Worm (Caenorhabditis elegans) whole organism, young adult: ENCODE measurements around the gene gpx-3.

Experiments
- B0019.2 ChIP-seq: fragments of 200-800 bp; sonication (Bioruptor generic); conservative IDR thresholded peaks from 2 replicates; pipeline ENCODE4 v1.3.6; 2022; ENCODE audit warnings: missing genetic modification reagents, missing genetic modification characterization, missing compliant biosample characterization
- B0336.3 ChIP-seq: fragments of 200-800 bp; sonication (Bioruptor generic); IDR thresholded peaks from 2 replicates; pipeline ENCODE4 v1.3.6; 2022; ENCODE audit warnings: missing genetic modification characterization, missing compliant biosample characterization
- D2030.7 ChIP-seq: fragments of 200-800 bp; sonication (Bioruptor generic); IDR thresholded peaks from 2 replicates; pipeline ENCODE4 v1.3.6; 2022; ENCODE audit warnings: missing genetic modification reagents, missing genetic modification characterization, missing compliant biosample characterization
- F55B11.4 ChIP-seq: sonication (generic microtip); optimal IDR thresholded peaks from 2 replicates; lab custom pipeline; 2016; ENCODE audit warnings: missing compliant biosample characterization, missing genetic modification characterization, borderline replicate concordance; ENCODE audit not compliant: insufficient read depth
- Y53G8AR.9 ChIP-seq: fragments of 200-800 bp; sonication (Bioruptor generic); conservative IDR thresholded peaks from 2 replicates; pipeline ENCODE4 v1.3.6; 2022; ENCODE audit warnings: missing genetic modification reagents, missing genetic modification characterization, missing compliant biosample characterization
- Y67H2A.10 ChIP-seq: fragments of 200-800 bp; sonication (Bioruptor generic); conservative IDR thresholded peaks from 2 replicates; pipeline ENCODE4 v1.3.6; 2022; ENCODE audit warnings: missing genetic modification reagents, missing genetic modification characterization, missing compliant biosample characterization
- Y79H2A.3 ChIP-seq: fragments of 200-800 bp; sonication (Bioruptor generic); conservative IDR thresholded peaks from 2 replicates; pipeline ENCODE4 v1.3.6; 2022; ENCODE audit warnings: missing genetic modification reagents, missing genetic modification characterization, missing compliant biosample characterization
- Y95B8A.8 ChIP-seq: fragments of 200-800 bp; sonication (Bioruptor generic); IDR thresholded peaks from 2 replicates; pipeline ENCODE4 v1.3.6; 2022; ENCODE audit warnings: missing genetic modification reagents, missing genetic modification characterization, missing compliant biosample characterization
- akir-1 ChIP-seq: fragments of 200-800 bp; sonication (Bioruptor generic); optimal IDR thresholded peaks from 2 replicates; lab custom pipeline; 2018; ENCODE audit warnings: mild to moderate bottlenecking, missing genetic modification characterization, moderate library complexity, missing compliant biosample characterization
- aptf-3 ChIP-seq: fragments of 200-800 bp; sonication (Bioruptor generic); IDR thresholded peaks from 2 replicates; pipeline ENCODE4 v1.3.6; 2022; ENCODE audit warnings: missing genetic modification characterization, missing compliant biosample characterization
- attf-5 ChIP-seq: fragments of 200-800 bp; sonication (Bioruptor generic); optimal IDR thresholded peaks from 2 replicates; lab custom pipeline; 2018; ENCODE audit warnings: mild to moderate bottlenecking, missing genetic modification characterization, missing compliant biosample characterization
- cebp-1 ChIP-seq, 2 experiments: fragments of 200-800 bp in 1 of 2; sonication (Bioruptor generic) in 1 of 2; sonication (generic microtip) in 1 of 2; IDR thresholded peaks in 1 of 2; optimal IDR thresholded peaks in 1 of 2; 2 replicates each; pipeline versions ENCODE4 v1.3.6 to Lab custom; 2017 to 2022; ENCODE audit warnings: missing compliant biosample characterization in 2 of 2, missing genetic modification characterization in 2 of 2, mild to moderate bottlenecking in 1 of 2, missing genetic modification reagents in 1 of 2, moderate library complexity in 1 of 2
- ceh-100 ChIP-seq: fragments of 200-800 bp; sonication (Bioruptor generic); IDR thresholded peaks from 2 replicates; pipeline ENCODE4 v1.3.6; 2022; ENCODE audit warnings: missing genetic modification reagents, missing genetic modification characterization, missing compliant biosample characterization
- ceh-91 ChIP-seq: fragments of 200-800 bp; sonication (Bioruptor generic); IDR thresholded peaks from 2 replicates; pipeline ENCODE4 v1.3.6; 2022; ENCODE audit warnings: missing genetic modification reagents, missing genetic modification characterization, missing compliant biosample characterization
- dox-1 ChIP-seq: fragments of 200-800 bp; sonication (Bioruptor generic); IDR thresholded peaks from 2 replicates; pipeline ENCODE4 v1.3.6; 2022; ENCODE audit warnings: missing genetic modification reagents, missing genetic modification characterization, missing compliant biosample characterization
- egl-44 ChIP-seq: fragments of 200-800 bp; sonication (Bioruptor generic); IDR thresholded peaks from 2 replicates; pipeline ENCODE4 v1.3.6; 2022; ENCODE audit warnings: missing genetic modification reagents, missing genetic modification characterization, missing compliant biosample characterization
- egrh-3 ChIP-seq: fragments of 200-800 bp; sonication (Bioruptor generic); IDR thresholded peaks from 2 replicates; pipeline ENCODE4 v1.3.6; 2022; ENCODE audit warnings: missing genetic modification reagents, missing genetic modification characterization, missing compliant biosample characterization
- gei-17 ChIP-seq: fragments of 200-800 bp; sonication (Bioruptor generic); optimal IDR thresholded peaks from 2 replicates; lab custom pipeline; 2018; ENCODE audit warnings: mild to moderate bottlenecking, missing genetic modification characterization, missing compliant biosample characterization
- hrde-1 ChIP-seq: sonication (generic microtip); optimal IDR thresholded peaks from 2 replicates; lab custom pipeline; 2016; ENCODE audit warnings: missing genetic modification characterization, mild to moderate bottlenecking, missing compliant biosample characterization, moderate library complexity, missing genotype, missing genetic modification reagents, borderline replicate concordance
- hsf-1 ChIP-seq: fragments of 200-800 bp; sonication (Bioruptor generic); IDR thresholded peaks from 2 replicates; pipeline ENCODE4 v1.3.6; 2022; ENCODE audit warnings: missing genetic modification reagents, missing genetic modification characterization, missing compliant biosample characterization
- lag-1 ChIP-seq: fragments of 200-800 bp; sonication (Bioruptor generic); IDR thresholded peaks from 2 replicates; pipeline ENCODE4 v1.3.6; 2022; ENCODE audit warnings: missing genetic modification reagents, missing genetic modification characterization, missing compliant biosample characterization
- lin-40 ChIP-seq: sonication (generic microtip); optimal IDR thresholded peaks from 2 replicates; lab custom pipeline; 2016; ENCODE audit warnings: missing genetic modification characterization, mild to moderate bottlenecking, missing compliant biosample characterization, missing genotype, missing genetic modification reagents
- lsl-1 ChIP-seq: fragments of 200-800 bp; sonication (Bioruptor generic); optimal IDR thresholded peaks from 2 replicates; lab custom pipeline; 2018; ENCODE audit warnings: mild to moderate bottlenecking, missing genetic modification characterization, moderate library complexity, missing compliant biosample characterization
- madf-10 ChIP-seq: sonication (generic microtip); optimal IDR thresholded peaks from 2 replicates; lab custom pipeline; 2016; ENCODE audit warnings: mild to moderate bottlenecking, missing genetic modification characterization, missing compliant biosample characterization
- madf-3 ChIP-seq: fragments of 200-800 bp; sonication (Bioruptor generic); IDR thresholded peaks from 2 replicates; pipeline ENCODE4 v1.3.6; 2022; ENCODE audit warnings: missing genetic modification reagents, missing genetic modification characterization, missing compliant biosample characterization
- mxl-1 ChIP-seq: sonication (generic microtip); optimal IDR thresholded peaks from 2 replicates; lab custom pipeline; 2016; ENCODE audit warnings: missing genetic modification characterization, missing compliant biosample characterization
- nfya-2 ChIP-seq: fragments of 200-800 bp; sonication (Bioruptor generic); IDR thresholded peaks from 2 replicates; pipeline ENCODE4 v1.3.6; 2022; ENCODE audit warnings: missing genetic modification reagents, missing genetic modification characterization, missing compliant biosample characterization
- nhr-80 ChIP-seq: sonication (generic microtip); optimal IDR thresholded peaks from 2 replicates; lab custom pipeline; 2016; ENCODE audit warnings: missing genetic modification characterization, missing compliant biosample characterization
- pbrm-1 ChIP-seq: fragments of 200-800 bp; sonication (Bioruptor generic); IDR thresholded peaks from 2 replicates; pipeline ENCODE4 v1.3.6; 2022; ENCODE audit warnings: missing genetic modification reagents, missing genetic modification characterization, missing compliant biosample characterization
- pha-4 ChIP-seq: fragments of 150-350 bp; sonication (generic microtip); optimal IDR thresholded peaks from 2 replicates; lab custom pipeline; 2014; ENCODE audit warnings: missing biosample characterization, missing genetic modification reagents, missing genetic modification characterization
- rcor-1 ChIP-seq: fragments of 200-800 bp; sonication (Bioruptor generic); IDR thresholded peaks from 2 replicates; pipeline ENCODE4 v1.3.6; 2022; ENCODE audit warnings: missing genetic modification reagents, missing genetic modification characterization, missing compliant biosample characterization
- repo-1 ChIP-seq: sonication (generic microtip); optimal IDR thresholded peaks from 2 replicates; lab custom pipeline; 2017; ENCODE audit warnings: mild to moderate bottlenecking, missing genetic modification characterization, missing compliant biosample characterization
- rpc-1 ChIP-seq, 2 experiments: fragments of 150-350 bp in 1 of 2; sonication (generic microtip) in 1 of 2; optimal IDR thresholded peaks; 2 replicates each; lab custom pipeline; 2014 to 2018; ENCODE audit warnings: missing biosample characterization in 1 of 2, missing genetic modification characterization in 1 of 2, missing genetic modification reagents in 1 of 2, missing genotype in 1 of 2
- sea-2 ChIP-seq: fragments of 200-800 bp; sonication (Bioruptor generic); IDR thresholded peaks from 2 replicates; pipeline ENCODE4 v1.3.6; 2022; ENCODE audit warnings: missing genetic modification characterization, missing compliant biosample characterization
- somi-1 ChIP-seq: fragments of 200-800 bp; sonication (Bioruptor generic); optimal IDR thresholded peaks from 2 replicates; lab custom pipeline; 2018; ENCODE audit warnings: mild to moderate bottlenecking, missing genetic modification characterization, missing compliant biosample characterization
- tbp1 ChIP-seq: fragments of 200-800 bp; sonication (Bioruptor generic); optimal IDR thresholded peaks from 2 replicates; lab custom pipeline; 2018; ENCODE audit warnings: mild to moderate bottlenecking, missing genetic modification characterization, missing compliant biosample characterization
- tbx-9 ChIP-seq: sonication (generic microtip); optimal IDR thresholded peaks from 2 replicates; lab custom pipeline; 2016; ENCODE audit warnings: borderline replicate concordance, missing genetic modification characterization, inconsistent platforms, missing compliant biosample characterization
- zim-3 ChIP-seq: sonication (generic microtip); optimal IDR thresholded peaks from 2 replicates; lab custom pipeline; 2017; ENCODE audit warnings: mild to moderate bottlenecking, missing genetic modification characterization, moderate library complexity, missing compliant biosample characterization
- ztf-18 ChIP-seq: sonication (generic microtip); optimal IDR thresholded peaks from 2 replicates; lab custom pipeline; 2016; ENCODE audit warnings: missing genotype, mild to moderate bottlenecking, missing genetic modification characterization, missing compliant biosample characterization
- ztf-25 ChIP-seq: fragments of 200-800 bp; sonication (Bioruptor generic); IDR thresholded peaks from 2 replicates; pipeline ENCODE4 v1.3.6; 2022; ENCODE audit warnings: missing genetic modification reagents, missing genetic modification characterization, missing compliant biosample characterization

gpx-3 gene

ce11 chrX:9552404-9552803 lies 35.3 kb upstream of the gpx-3 start (continued):
- TF ChIP-seq hrde-1 (tag; lab: Kevin White, UChicago) (no peak), egrh-3 (GFP tag; lab: Robert Waterston, UW) (peak; percentile 77), B0019.2 (no peak), gei-17 (GFP tag; lab: Kevin White, UChicago) (no peak), F55B11.4 (tag; lab: Kevin White, UChicago) (no peak), attf-5 (GFP tag; lab: Kevin White, UChicago) (peak; percentile 4), ztf-25 (GFP tag; lab: Robert Waterston, UW) (no peak), madf-10 (no peak), ceh-91 (no peak)

- peak; percentile 96 for TF ChIP-seq nhr-80
- 0 out of 2 replicates have a peak, but pooled peaks have one; percentile 36 for TF ChIP-seq egl-44 (GFP tag; lab: Robert Waterston, UW)
- TF ChIP-seq attf-5 (GFP tag; lab: Kevin White, UChicago) = peak; percentile 33
- TF ChIP-seq dox-1 = peak; percentile 50; the same call in 1 of the 2 replicates
- TF ChIP-seq cebp-1 (GFP tag; IDR thresholded peaks at IDR 0.05; lab: Robert Waterston, UW) = peak; percentile 67; the same call in 1 of the 2 replicates
- peak; percentile 68 for TF ChIP-seq cebp-1 (tag; optimal IDR thresholded peaks at IDR 0.05; lab: Kevin White, UChicago)
- no peak for TF ChIP-seq akir-1
- peak; percentile 3 for TF ChIP-seq lin-40 (tag; lab: Kevin White, UChicago)
- peak; percentile 8 for TF ChIP-seq tbp1 (GFP tag; lab: Kevin White, UChicago)
- TF ChIP-seq lag-1 = no peak
Observed at ce11 chrX:9553095-9553494, 34.6 kb upstream of the gpx-3 start.

ce11 chrX:9555238-9555637 lies 32.5 kb upstream of the gpx-3 start:
- TF ChIP-seq ztf-25 (GFP tag; lab: Robert Waterston, UW) = no peak
- no peak for TF ChIP-seq cebp-1 (GFP tag; IDR thresholded peaks at IDR 0.05; lab: Robert Waterston, UW)
- peak; percentile 23 for TF ChIP-seq cebp-1 (tag; optimal IDR thresholded peaks at IDR 0.05; lab: Kevin White, UChicago)
- TF ChIP-seq, all 124 proteins: peak for 1

DNA sequence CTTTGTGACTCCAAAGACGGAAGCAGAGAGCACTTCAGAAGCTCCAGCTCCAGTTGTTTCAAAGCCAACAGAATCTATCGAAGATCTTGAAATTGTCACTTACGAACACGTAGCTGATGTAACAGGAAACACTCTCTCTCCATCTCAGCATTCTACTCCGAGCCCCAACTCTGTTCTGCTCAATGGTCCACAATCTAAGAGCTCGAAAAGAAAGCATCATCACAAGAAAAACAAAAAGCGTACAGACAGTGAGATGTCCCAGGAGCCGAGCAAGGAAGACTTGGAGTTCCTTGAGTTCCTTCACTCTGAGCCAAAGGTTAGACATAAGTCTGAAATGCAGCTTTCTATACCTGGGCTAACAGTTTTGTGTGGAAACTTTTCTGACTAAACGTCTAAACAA lies 31.7 kb upstream of the gpx-3 start:
- no peak for TF ChIP-seq ceh-100 (GFP tag; lab: Robert Waterston, UW)
- no peak for TF ChIP-seq Y95B8A.8 (GFP tag; lab: Robert Waterston, UW)
- TF ChIP-seq tbx-9 = no peak
- TF ChIP-seq mxl-1 = no peak
- no peak for TF ChIP-seq sea-2 (GFP tag; lab: Robert Waterston, UW)

DNA sequence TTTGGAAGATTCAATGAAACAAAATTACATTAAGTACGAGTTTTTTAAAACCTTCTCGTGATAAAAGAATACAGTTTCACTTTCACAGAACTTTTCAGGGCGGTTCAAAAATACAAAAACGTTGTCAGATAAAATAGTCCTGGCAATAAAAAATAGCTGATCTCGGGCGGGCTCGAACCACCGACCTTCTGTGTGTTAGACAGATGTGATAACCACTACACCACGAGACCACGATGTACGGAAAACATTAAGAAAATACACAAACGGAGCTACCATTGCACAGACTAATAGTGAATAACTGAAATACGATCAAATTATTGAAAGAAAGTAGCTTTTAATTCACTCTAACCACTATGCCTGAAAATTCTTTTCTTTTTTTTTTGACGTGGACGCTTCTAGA lies 26.8 kb upstream of the gpx-3 start:
- TF ChIP-seq rcor-1 (GFP tag; lab: Robert Waterston, UW) (peak; percentile 60), Y53G8AR.9 (GFP tag; lab: Robert Waterston, UW) (0 out of 2 replicates have a peak, but pooled peaks have one; percentile 49), ztf-18 (tag; lab: Kevin White, UChicago) (peak; percentile 40), B0336.3 (GFP tag; lab: Robert Waterston, UW) (0 out of 2 replicates have a peak, but pooled peaks have one; percentile 45), rpc-1 (optimal IDR thresholded peaks at IDR 0.05; lab: Kevin White, UChicago) (peak; percentile 82), rpc-1 (tag; optimal IDR thresholded peaks at IDR 0.05; lab: Kevin White, UChicago) (peak; percentile 92), lsl-1 (GFP tag; lab: Kevin White, UChicago) (no peak), aptf-3 (0 out of 2 replicates have a peak, but pooled peaks have one; percentile 58), pha-4 (no peak), madf-10 (peak; percentile 35), repo-1 (tag; lab: Kevin White, UChicago) (peak; percentile 42), tbx-9 (no peak), Y67H2A.10 (GFP tag; lab: Robert Waterston, UW) (peak; percentile 20; the same call in 1 of the 2 replicates), gei-17 (GFP tag; lab: Kevin White, UChicago) (no peak), madf-3 (GFP tag; lab: Robert Waterston, UW) (peak; percentile 60; the same call in 1 of the 2 replicates), zim-3 (tag; lab: Kevin White, UChicago) (peak; percentile 79), nfya-2 (GFP tag; lab: Robert Waterston, UW) (no peak), D2030.7 (GFP tag; lab: Robert Waterston, UW) (peak; percentile 57), Y95B8A.8 (GFP tag; lab: Robert Waterston, UW) (no peak), somi-1 (GFP tag; lab: Kevin White, UChicago) (peak; percentile 25), pbrm-1 (peak; percentile 79), hsf-1 (0 out of 2 replicates have a peak, but pooled peaks have one; percentile 35), Y79H2A.3 (no peak)
